Fruit fly (Drosophila melanogaster) whole organism, embryonic: ENCODE measurements around the gene CG10413.

ENCODE experiments used
- Aef1 ChIP-seq: fragments of 200-800 bp; sonication (Bioruptor generic); IDR thresholded peaks from 3 replicates; pipeline ENCODE4 v1.3.6; 2022; ENCODE audit warnings: missing biosample characterization, missing genetic modification characterization
- Antp ChIP-seq: fragments of 200-800 bp; sonication (Bioruptor generic); optimal IDR thresholded peaks from 3 replicates; lab custom pipeline; 2016; ENCODE audit warnings: missing biosample characterization, missing genetic modification characterization
- Bteb2 ChIP-seq: fragments of 200-800 bp; sonication (Bioruptor generic); optimal IDR thresholded peaks from 2 replicates; lab custom pipeline; 2016; ENCODE audit warnings: missing biosample characterization, missing genetic modification characterization
- CG10267 ChIP-seq: fragments of 200-800 bp; sonication (Bioruptor generic); optimal IDR thresholded peaks from 2 replicates; lab custom pipeline; 2018; ENCODE audit warnings: missing biosample characterization, mild to moderate bottlenecking, missing genetic modification characterization, moderate library complexity
- CG11560 ChIP-seq: fragments of 200-800 bp; sonication (Bioruptor generic); IDR thresholded peaks from 3 replicates; pipeline ENCODE4 v1.3.6; 2022; ENCODE audit warnings: missing biosample characterization, missing genetic modification characterization
- CG14441 ChIP-seq: fragments of 200-800 bp; sonication (Bioruptor generic); IDR thresholded peaks from 2 replicates; pipeline ENCODE4 v1.3.6; 2022; ENCODE audit warnings: missing biosample characterization, missing genetic modification characterization
- CG14965 ChIP-seq: fragments of 200-800 bp; sonication (Bioruptor generic); optimal IDR thresholded peaks from 2 replicates; lab custom pipeline; 2016; ENCODE audit warnings: missing biosample characterization, missing genetic modification characterization, borderline replicate concordance
- CG16813 ChIP-seq: fragments of 200-800 bp; sonication (Bioruptor generic); IDR thresholded peaks from 3 replicates; pipeline ENCODE4 v1.3.6; 2022; ENCODE audit warnings: missing biosample characterization, missing genetic modification characterization; ENCODE audit not compliant: partially characterized antibody
- CG17568 ChIP-seq: fragments of 200-800 bp; sonication (Bioruptor generic); optimal IDR thresholded peaks from 2 replicates; lab custom pipeline; 2018; ENCODE audit warnings: missing biosample characterization, mild to moderate bottlenecking, missing genetic modification characterization, moderate library complexity
- CG32767 ChIP-seq: fragments of 200-800 bp; sonication (Bioruptor generic); IDR thresholded peaks from 2 replicates; pipeline ENCODE4 v1.3.6; 2022; ENCODE audit warnings: missing biosample characterization, missing genetic modification characterization
- CG4707 ChIP-seq: fragments of 200-800 bp; sonication (Bioruptor generic); optimal IDR thresholded peaks from 2 replicates; lab custom pipeline; 2018; ENCODE audit warnings: missing biosample characterization, mild to moderate bottlenecking, missing genetic modification characterization, moderate library complexity
- Deaf1 ChIP-seq: fragments of 200-800 bp; optimal IDR thresholded peaks from 3 replicates; lab custom pipeline; 2019; ENCODE audit warnings: missing biosample characterization, mild to moderate bottlenecking, missing genetic modification characterization, moderate library complexity
- HHEX ChIP-seq: fragments of 200-800 bp; sonication (Bioruptor generic); optimal IDR thresholded peaks from 3 replicates; lab custom pipeline; 2017; ENCODE audit warnings: missing biosample characterization, mild to moderate bottlenecking, missing genetic modification characterization, missing genetic modification reagents
- HLH4C ChIP-seq: fragments of 200-800 bp; sonication (Bioruptor generic); IDR thresholded peaks from 3 replicates; pipeline ENCODE4 v1.3.6; 2022; ENCODE audit warnings: missing biosample characterization, missing genetic modification characterization; ENCODE audit not compliant: partially characterized antibody
- NFAT ChIP-seq: fragments of 200-800 bp; sonication (Bioruptor generic); IDR thresholded peaks from 2 replicates; pipeline ENCODE4 v1.3.6; 2022; ENCODE audit warnings: missing biosample characterization, missing genetic modification characterization
- Side ChIP-seq: fragments of 200-800 bp; sonication (Bioruptor generic); optimal IDR thresholded peaks from 2 replicates; lab custom pipeline; 2016; ENCODE audit warnings: missing biosample characterization, missing genetic modification characterization
- Spps ChIP-seq: fragments of 200-800 bp; sonication (Bioruptor generic); optimal IDR thresholded peaks from 2 replicates; lab custom pipeline; 2018; ENCODE audit warnings: missing biosample characterization, mild to moderate bottlenecking, missing genetic modification characterization
- Trl ChIP-seq, 3 experiments: fragments of >200 bp in 2 of 3; fragments of 200-800 bp in 1 of 3; sonication (Bioruptor generic) in 1 of 3; optimal IDR thresholded peaks; 2 replicates in 1 of 3; 3 replicates in 2 of 3; lab custom pipeline; 2016 to 2017; ENCODE audit warnings: missing biosample characterization in 1 of 3, missing genetic modification characterization in 1 of 3
- Vsx1 ChIP-seq: fragments of 200-800 bp; sonication (Bioruptor generic); optimal IDR thresholded peaks from 2 replicates; lab custom pipeline; 2017; ENCODE audit warnings: missing biosample characterization, mild to moderate bottlenecking, missing genetic modification characterization, missing genetic modification reagents
- bbx ChIP-seq: fragments of 200-800 bp; sonication (Bioruptor generic); IDR thresholded peaks from 2 replicates; pipeline ENCODE4 v1.3.6; 2022; ENCODE audit warnings: missing biosample characterization, missing genetic modification characterization; ENCODE audit not compliant: partially characterized antibody
- bcd ChIP-seq: fragments of 200-800 bp; sonication (Bioruptor generic); optimal IDR thresholded peaks from 2 replicates; lab custom pipeline; 2017; ENCODE audit warnings: missing biosample characterization, mild to moderate bottlenecking, missing genetic modification characterization
- cas ChIP-seq: fragments of 200-800 bp; sonication (Bioruptor generic); IDR thresholded peaks from 2 replicates; pipeline ENCODE4 v1.3.6; 2022; ENCODE audit warnings: missing biosample characterization, missing genetic modification characterization
- caup ChIP-seq: fragments of 200-800 bp; sonication (Bioruptor generic); optimal IDR thresholded peaks from 3 replicates; lab custom pipeline; 2017; ENCODE audit warnings: missing biosample characterization, mild to moderate bottlenecking, missing genetic modification characterization, moderate library complexity; ENCODE audit not compliant: severe bottlenecking
- corto ChIP-seq: fragments of 200-800 bp; sonication (Bioruptor generic); optimal IDR thresholded peaks from 2 replicates; lab custom pipeline; 2016; ENCODE audit warnings: missing biosample characterization, mild to moderate bottlenecking, missing genetic modification characterization, moderate library complexity
- croc ChIP-seq: fragments of 200-800 bp; sonication (Bioruptor generic); conservative IDR thresholded peaks from 3 replicates; pipeline ENCODE4 v1.3.6; 2022; ENCODE audit warnings: missing biosample characterization, missing genetic modification characterization
- dimm ChIP-seq: fragments of 200-800 bp; sonication (Bioruptor generic); IDR thresholded peaks from 2 replicates; pipeline ENCODE4 v1.3.6; 2022; ENCODE audit warnings: missing biosample characterization, missing genetic modification characterization
- eyg ChIP-seq: fragments of 200-800 bp; sonication (Bioruptor generic); optimal IDR thresholded peaks from 3 replicates; lab custom pipeline; 2016; ENCODE audit warnings: missing biosample characterization, missing genetic modification characterization
- fd3F ChIP-seq: fragments of 200-800 bp; sonication (Bioruptor generic); optimal IDR thresholded peaks from 2 replicates; lab custom pipeline; 2018; ENCODE audit warnings: missing biosample characterization, mild to moderate bottlenecking, missing genetic modification characterization, moderate library complexity
- hth ChIP-seq: fragments of >200 bp; optimal IDR thresholded peaks from 2 replicates; lab custom pipeline; 2017; ENCODE audit warnings: inconsistent platforms
- insv ChIP-seq, 2 experiments: fragments of 200-800 bp; sonication (Bioruptor generic); optimal IDR thresholded peaks; 3 replicates each; lab custom pipeline; 2016 to 2018; ENCODE audit warnings: missing biosample characterization in 2 of 2, missing genetic modification characterization in 2 of 2
- inv ChIP-seq: fragments of 200-800 bp; sonication (Bioruptor generic); IDR thresholded peaks from 2 replicates; pipeline ENCODE4 v1.3.6; 2022; ENCODE audit warnings: missing biosample characterization, missing genetic modification characterization; ENCODE audit not compliant: partially characterized antibody
- klu ChIP-seq: fragments of 200-800 bp; sonication (Bioruptor generic); IDR thresholded peaks from 2 replicates; pipeline ENCODE4 v1.3.6; 2022; ENCODE audit warnings: missing biosample characterization, missing genetic modification characterization
- lmd ChIP-seq: fragments of 200-800 bp; sonication (Bioruptor generic); IDR thresholded peaks from 2 replicates; pipeline ENCODE4 v1.3.6; 2022; ENCODE audit warnings: missing biosample characterization, missing genetic modification characterization
- p53 ChIP-seq: fragments of 200-800 bp; sonication (Bioruptor generic); optimal IDR thresholded peaks from 2 replicates; lab custom pipeline; 2016; ENCODE audit warnings: missing biosample characterization, missing genetic modification characterization
- prd ChIP-seq, 3 experiments: fragments of >200 bp in 2 of 3; fragments of 200-800 bp in 1 of 3; sonication (Bioruptor generic) in 1 of 3; optimal IDR thresholded peaks in 2 of 3; IDR thresholded peaks in 1 of 3; 2 replicates in 2 of 3; 3 replicates in 1 of 3; pipeline versions ENCODE4 v1.3.6 to Lab custom; 2017 to 2022; ENCODE audit warnings: missing biosample characterization in 1 of 3, missing genetic modification characterization in 1 of 3
- pum ChIP-seq: fragments of 200-800 bp; sonication (Bioruptor generic); optimal IDR thresholded peaks from 2 replicates; lab custom pipeline; 2016; ENCODE audit warnings: missing biosample characterization, missing genetic modification characterization
- ranshi ChIP-seq: fragments of 200-800 bp; sonication (Bioruptor generic); IDR thresholded peaks from 2 replicates; pipeline ENCODE4 v1.3.6; 2022; ENCODE audit warnings: missing biosample characterization, missing genetic modification characterization
- row ChIP-seq: fragments of 200-800 bp; sonication (Bioruptor generic); IDR thresholded peaks from 3 replicates; pipeline ENCODE4 v1.3.6; 2022; ENCODE audit warnings: missing biosample characterization, missing genetic modification characterization
- sc ChIP-seq, 3 experiments: fragments of >200 bp in 2 of 3; fragments of 200-800 bp in 1 of 3; sonication (Bioruptor generic) in 1 of 3; optimal IDR thresholded peaks; 2 replicates in 2 of 3; 3 replicates in 1 of 3; lab custom pipeline; 2017; ENCODE audit warnings: mild to moderate bottlenecking in 1 of 3, missing biosample characterization in 1 of 3, missing genetic modification characterization in 1 of 3, missing genetic modification reagents in 1 of 3
- sens ChIP-seq: fragments of 200-800 bp; sonication (Bioruptor generic); peaks from one replicate; lab custom pipeline; 2016; ENCODE audit warnings: missing biosample characterization, missing genetic modification characterization
- seq ChIP-seq: fragments of 200-800 bp; sonication (Bioruptor generic); IDR thresholded peaks from 2 replicates; pipeline ENCODE4 v1.3.6; 2022; ENCODE audit warnings: missing biosample characterization, missing genetic modification characterization
- tap ChIP-seq: fragments of 200-800 bp; optimal IDR thresholded peaks from 3 replicates; lab custom pipeline; 2019; ENCODE audit warnings: missing biosample characterization, mild to moderate bottlenecking, missing genetic modification characterization, moderate library complexity
- toy ChIP-seq: fragments of 200-800 bp; sonication (Bioruptor generic); IDR thresholded peaks from 2 replicates; pipeline ENCODE4 v1.3.6; 2022; ENCODE audit warnings: missing biosample characterization, missing genetic modification characterization
- ttk ChIP-seq: fragments of 200-800 bp; sonication (Bioruptor generic); IDR thresholded peaks from 2 replicates; pipeline ENCODE4 v2.1.2; 2022; ENCODE audit warnings: missing biosample characterization, missing genetic modification characterization
- twi ChIP-seq: fragments of 200-800 bp; optimal IDR thresholded peaks from 2 replicates; lab custom pipeline; 2019; ENCODE audit warnings: missing biosample characterization, mild to moderate bottlenecking, missing genetic modification characterization, moderate library complexity
- zen2 ChIP-seq: fragments of 200-800 bp; sonication (Bioruptor generic); IDR thresholded peaks from 3 replicates; pipeline ENCODE4 v1.3.6; 2022; ENCODE audit warnings: missing biosample characterization, missing genetic modification characterization; ENCODE audit not compliant: partially characterized antibody
- zfh2 ChIP-seq: fragments of 200-800 bp; sonication (Bioruptor generic); optimal IDR thresholded peaks from 2 replicates; lab custom pipeline; 2016; ENCODE audit warnings: missing biosample characterization, missing genetic modification characterization

CG10413 gene

DNA sequence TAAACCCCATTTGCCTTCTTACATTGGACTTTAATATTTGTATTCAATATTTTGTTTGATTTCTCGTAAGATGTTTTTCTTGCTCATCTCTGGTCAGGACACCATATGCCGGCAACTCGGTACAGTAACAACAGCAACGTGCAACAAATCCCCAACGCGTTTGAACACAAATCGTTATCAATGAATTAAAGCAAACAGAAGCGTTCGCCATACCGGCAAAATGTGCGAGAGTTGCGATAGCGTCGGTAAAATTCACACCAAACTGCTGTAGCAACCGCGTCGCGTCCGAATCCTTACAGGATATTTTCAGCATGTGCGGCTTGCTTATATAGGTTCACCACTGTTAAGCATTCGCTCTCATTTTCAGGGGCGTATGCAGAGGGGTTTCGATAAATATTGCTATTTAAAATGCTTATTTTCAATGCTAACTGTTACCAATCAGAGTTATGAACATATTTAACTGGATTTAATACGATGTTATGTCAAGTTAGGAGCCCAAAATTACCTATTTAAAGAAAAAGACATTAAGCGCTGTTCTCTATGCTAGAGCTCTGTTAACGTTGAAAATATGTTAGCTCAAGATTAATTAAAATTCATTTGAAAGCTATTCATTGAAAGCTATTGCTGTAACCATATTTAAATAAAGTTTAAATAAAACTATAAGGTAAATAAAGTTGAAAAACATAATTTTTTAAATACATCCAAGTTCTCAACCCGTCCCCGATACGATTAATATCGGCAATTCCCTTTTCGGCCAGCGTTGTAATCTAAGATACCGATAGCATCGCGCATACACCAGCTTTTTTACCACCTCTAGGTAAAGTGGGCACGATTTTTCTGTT, 14.7 kb downstream of the CG10413 start, which contains the start of the genes Pde11 and CG15160 (continued):
- TF ChIP-seq sens (GFP tag; lab: Kevin White, UChicago): peak; percentile 82
- no peak for TF ChIP-seq bcd (GFP tag; lab: Kevin White, UChicago)
- no peak for TF ChIP-seq eyg
- peak; percentile 100 for TF ChIP-seq bbx (GFP tag; lab: Robert Waterston, UW)
- no peak for TF ChIP-seq Antp (GFP tag; lab: Kevin White, UChicago)
- TF ChIP-seq zfh2 (GFP tag; lab: Kevin White, UChicago): peak; percentile 10
- TF ChIP-seq caup (GFP tag; lab: Kevin White, UChicago): no peak
- TF ChIP-seq ranshi: no peak
- TF ChIP-seq CG14441 (GFP tag; lab: Robert Waterston, UW): no peak; the same call in 1 of the 2 replicates
- no peak for TF ChIP-seq klu (GFP tag; lab: Robert Waterston, UW)
- TF ChIP-seq row (GFP tag; lab: Robert Waterston, UW): peak; percentile 79
- TF ChIP-seq inv: peak; percentile 99
- TF ChIP-seq croc: no peak
- TF ChIP-seq twi: peak; percentile 22
- no peak for TF ChIP-seq dimm (GFP tag; lab: Robert Waterston, UW)
- no peak for TF ChIP-seq ttk (GFP tag; lab: Robert Waterston, UW)
- TF ChIP-seq CG16813 (GFP tag; lab: Robert Waterston, UW): peak; percentile 100
- TF ChIP-seq Bteb2 (GFP tag; lab: Kevin White, UChicago): no peak
- no peak for TF ChIP-seq cas
- no peak for TF ChIP-seq HHEX (GFP tag; lab: Kevin White, UChicago)
- TF ChIP-seq Vsx1 (GFP tag; lab: Kevin White, UChicago): no peak
- TF ChIP-seq CG32767 (GFP tag; lab: Robert Waterston, UW): no peak
- peak; percentile 21; the same call in 1 of the 3 replicates for TF ChIP-seq CG11560 (tag; lab: Robert Waterston, UW)
- no peak for TF ChIP-seq hth (lab: Kevin White, UChicago)
- TF ChIP-seq CG17568 (GFP tag; lab: Kevin White, UChicago): no peak
- peak in 1 of 2 experiments; percentile 49 for TF ChIP-seq insv (GFP tag; optimal IDR thresholded peaks at IDR 0.05; lab: Kevin White, UChicago)
- TF ChIP-seq seq: 0 out of 2 replicates have a peak, but pooled peaks have one; percentile 25
- TF ChIP-seq CG4707: no peak
- peak; percentile 99 for TF ChIP-seq HLH4C
- TF ChIP-seq NFAT (GFP tag; lab: Robert Waterston, UW): peak; percentile 50; the same call in 1 of the 2 replicates
- TF ChIP-seq CG14965: no peak
- TF ChIP-seq pum (GFP tag; lab: Kevin White, UChicago): peak; percentile 19
- TF ChIP-seq tap (tag; lab: Kevin White, UChicago): no peak
- no peak for TF ChIP-seq Spps
- TF ChIP-seq zen2 (GFP tag; lab: Robert Waterston, UW): peak; percentile 94
- TF ChIP-seq lmd (GFP tag; lab: Robert Waterston, UW): peak; percentile 22; the same call in 1 of the 2 replicates
- no peak for TF ChIP-seq corto (GFP tag; lab: Kevin White, UChicago)
- TF ChIP-seq CG10267: no peak
- no peak for TF ChIP-seq Aef1 (GFP tag; lab: Robert Waterston, UW)
- TF ChIP-seq Trl (optimal IDR thresholded peaks at IDR 0.05; lab: Kevin White, UChicago): no peak
- TF ChIP-seq Trl (GFP tag; optimal IDR thresholded peaks at IDR 0.05; lab: Kevin White, UChicago): no peak
- TF ChIP-seq prd (optimal IDR thresholded peaks at IDR 0.05; lab: Kevin White, UChicago): no peak
- TF ChIP-seq prd (GFP tag; IDR thresholded peaks at IDR 0.05; lab: Robert Waterston, UW): peak; percentile 36; the same call in 1 of the 3 replicates
- TF ChIP-seq sc (optimal IDR thresholded peaks at IDR 0.05; lab: Kevin White, UChicago): no peak
- TF ChIP-seq sc (GFP tag; optimal IDR thresholded peaks at IDR 0.05; lab: Kevin White, UChicago): no peak
- no peak for TF ChIP-seq Side (GFP tag; lab: Kevin White, UChicago)
- TF ChIP-seq toy (GFP tag; lab: Robert Waterston, UW): no peak
- TF ChIP-seq fd3F (GFP tag; lab: Kevin White, UChicago): no peak
- no peak for TF ChIP-seq p53
- no peak for TF ChIP-seq Deaf1
